Fruit fly (Drosophila melanogaster) Kc167 (cell line): ENCODE data around the gene CG14207.

Experiments used
- Myc ChIP-seq: fragments of >200 bp; optimal IDR thresholded peaks from 2 replicates; lab custom pipeline; 2017; ENCODE audit warnings: missing external identifiers
- h ChIP-seq: fragments of >200 bp; optimal IDR thresholded peaks from 3 replicates; lab custom pipeline; 2018; ENCODE audit warnings: missing external identifiers

dm6 chrX:19603953-19604352 lies 1.0 kb upstream of the CG14207 start:
- TF ChIP-seq Myc (lab: Kevin White, UChicago) (no peak), h (lab: Kevin White, UChicago) (no peak)
